Worm (Caenorhabditis elegans): ENCODE measurements around the gene lect-2.

Gene lect-2

ce11 chrII:5829940-5830424 is 39.5 kb downstream of the lect-2 start, which contains the start of gene col-74:
Gene col-74, plus strand, starts transcription at chrII:5830374.
- TF ChIP-seq mec-3 (tag; optimal IDR thresholded peaks at IDR 0.05; ENCODE audit: borderline replicate concordance), result no peak
- TF ChIP-seq lim-6 (tag; optimal IDR thresholded peaks at IDR 0.05), result no peak
- TF ChIP-seq eyg-1 (tag; optimal IDR thresholded peaks at IDR 0.05), result no peak

DNA sequence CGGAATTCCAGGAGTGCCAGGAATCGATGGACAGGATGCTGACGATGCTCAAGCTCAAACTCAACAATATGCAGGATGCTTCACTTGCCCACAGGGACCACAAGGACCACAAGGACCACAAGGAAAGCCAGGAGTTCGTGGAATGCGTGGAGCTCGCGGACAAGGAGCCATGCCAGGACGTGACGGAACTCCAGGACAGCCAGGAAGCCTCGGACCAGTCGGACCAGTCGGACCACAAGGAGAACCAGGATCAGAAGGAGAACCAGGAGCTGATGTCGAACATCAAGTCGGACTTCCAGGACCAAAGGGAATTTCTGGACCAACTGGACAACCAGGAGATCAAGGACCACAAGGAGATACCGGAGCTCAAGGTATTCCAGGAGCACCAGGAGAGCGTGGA is 40.9 kb downstream of the lect-2 start:
- no peak for TF ChIP-seq nhr-11 (tag; optimal IDR thresholded peaks at IDR 0.05)

ce11 chrII:5833136-5833535 is 42.6 kb downstream of the lect-2 start, which contains the start of gene gtap-1:
Gene gtap-1, minus strand, starts transcription at chrII:5833236.
- TF ChIP-seq nhr-232 (tag; optimal IDR thresholded peaks at IDR 0.05), result no peak
- no peak for TF ChIP-seq eyg-1 (tag; optimal IDR thresholded peaks at IDR 0.05)
- TF ChIP-seq pat-9 (tag; optimal IDR thresholded peaks at IDR 0.05), result no peak
- no peak for TF ChIP-seq ceh-14 (tag; optimal IDR thresholded peaks at IDR 0.05)
- no peak for TF ChIP-seq gmeb-2 (tag; optimal IDR thresholded peaks at IDR 0.05)
- TF ChIP-seq pag-3 (tag; optimal IDR thresholded peaks at IDR 0.05; ENCODE audit: borderline replicate concordance), result no peak
- TF ChIP-seq ama-1 (optimal IDR thresholded peaks at IDR 0.05), result no peak
- no peak for TF ChIP-seq pha-2 (tag; optimal IDR thresholded peaks at IDR 0.05)
- no peak for TF ChIP-seq ceh-18 (tag; optimal IDR thresholded peaks at IDR 0.05)
- no peak for TF ChIP-seq T23F11.4 (GFP tag; optimal IDR thresholded peaks at IDR 0.05)

DNA sequence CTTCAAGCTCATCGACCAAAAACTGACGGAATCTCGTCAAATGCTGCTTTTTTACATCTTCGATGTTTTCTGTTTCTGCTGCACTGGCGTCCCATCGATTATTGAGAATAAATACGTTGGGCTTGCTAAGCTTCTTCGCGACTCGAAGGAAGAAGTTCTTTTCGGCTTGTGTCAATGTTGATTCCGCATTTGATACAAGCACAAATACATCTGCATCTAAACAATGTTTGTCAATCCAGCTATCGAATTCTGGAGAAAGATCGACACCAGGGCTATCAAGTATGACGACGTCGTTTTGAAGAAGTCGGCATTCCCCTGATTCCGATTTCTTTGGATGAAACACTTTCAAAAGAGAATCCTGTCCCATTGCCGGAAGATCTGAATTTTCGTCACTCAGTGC is 44.6 kb downstream of the lect-2 start:
- no peak for TF ChIP-seq npax-4 (tag; optimal IDR thresholded peaks at IDR 0.05)
- no peak for TF ChIP-seq ztf-16 (tag; optimal IDR thresholded peaks at IDR 0.05)
- TF ChIP-seq nhr-232 (tag; optimal IDR thresholded peaks at IDR 0.05), result no peak

DNA sequence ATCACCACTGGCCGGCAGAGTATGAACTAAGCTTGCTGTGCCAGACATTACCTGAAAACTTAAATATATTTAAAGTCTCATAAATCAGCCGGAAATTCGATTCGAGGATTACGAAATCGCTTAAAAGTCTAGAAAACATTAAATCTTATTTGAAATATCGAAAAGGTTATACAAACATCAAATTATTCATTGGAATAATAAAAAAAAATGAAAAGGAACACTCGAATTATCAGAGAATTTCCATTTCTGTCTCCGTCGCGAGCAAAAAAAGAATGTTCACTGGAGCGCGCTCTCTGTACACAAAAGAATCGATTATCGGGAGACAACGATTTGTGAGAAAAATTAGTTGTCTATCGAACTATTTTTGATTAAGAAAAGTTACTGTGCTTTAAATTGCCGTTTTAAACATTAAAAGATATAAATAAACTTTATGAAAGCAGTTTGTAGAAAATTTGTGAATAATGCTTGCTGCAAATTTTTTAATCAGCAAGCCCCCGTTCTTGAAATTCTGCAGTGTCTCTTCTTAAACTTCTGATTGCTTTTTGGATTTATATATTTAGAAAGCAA is 45.7 kb downstream of the lect-2 start, which contains the start of gene fzo-1:
Gene fzo-1 (minus strand): TSS at position 51 of the 567 bp plus-strand sequence.
- no peak for TF ChIP-seq dve-1 (tag; optimal IDR thresholded peaks at IDR 0.05)
- no peak for TF ChIP-seq C38D4.7 (GFP tag; optimal IDR thresholded peaks at IDR 0.05)
- TF ChIP-seq ama-1 (optimal IDR thresholded peaks at IDR 0.05), result no peak
- TF ChIP-seq tbx-7 (tag; optimal IDR thresholded peaks at IDR 0.05), result peak; percentile 97
- TF ChIP-seq eyg-1 (tag; optimal IDR thresholded peaks at IDR 0.05), result peak; percentile 67
- TF ChIP-seq pha-2 (tag; optimal IDR thresholded peaks at IDR 0.05), result peak; percentile 54
- peak; percentile 35 for TF ChIP-seq ceh-24 (tag; optimal IDR thresholded peaks at IDR 0.05)
- TF ChIP-seq fkh-6 (tag; optimal IDR thresholded peaks at IDR 0.05), result peak; percentile 60
- no peak for TF ChIP-seq unc-3 (GFP tag; conservative IDR thresholded peaks at IDR 0.05)
- peak; percentile 74 for TF ChIP-seq unc-3 (tag; optimal IDR thresholded peaks at IDR 0.05)
- peak; percentile 86 for TF ChIP-seq lim-6 (tag; optimal IDR thresholded peaks at IDR 0.05)
- no peak for TF ChIP-seq ceh-22 (tag; optimal IDR thresholded peaks at IDR 0.05)
- peak; percentile 49 for TF ChIP-seq pax-1 (tag; optimal IDR thresholded peaks at IDR 0.05)
- TF ChIP-seq elt-2 (tag; optimal IDR thresholded peaks at IDR 0.05), result peak; percentile 97
- TF ChIP-seq sdc-2 (tag; optimal IDR thresholded peaks at IDR 0.05), result peak; percentile 68
- TF ChIP-seq sox-2 (GFP tag; IDR thresholded peaks at IDR 0.05), result no peak
- TF ChIP-seq pqm-1 (tag; optimal IDR thresholded peaks at IDR 0.05), result peak; percentile 74
- TF ChIP-seq hlh-8 (tag; optimal IDR thresholded peaks at IDR 0.05), result peak; percentile 92
- TF ChIP-seq pag-3 (tag; optimal IDR thresholded peaks at IDR 0.05; ENCODE audit: borderline replicate concordance), result peak; percentile 75
- TF ChIP-seq fax-1 (tag; optimal IDR thresholded peaks at IDR 0.05), result peak; percentile 90
- no peak for TF ChIP-seq hlh-6 (tag; optimal IDR thresholded peaks at IDR 0.05)
- peak; percentile 68 for TF ChIP-seq ztf-16 (tag; optimal IDR thresholded peaks at IDR 0.05)
- peak; percentile 15 for TF ChIP-seq unc-86 (tag; optimal IDR thresholded peaks at IDR 0.05)
- no peak for TF ChIP-seq ceh-9 (tag; optimal IDR thresholded peaks at IDR 0.05)
- TF ChIP-seq elt-4 (tag; optimal IDR thresholded peaks at IDR 0.05), result no peak
- TF ChIP-seq F13H6.1 (tag; optimal IDR thresholded peaks at IDR 0.05), result peak; percentile 80
- peak; percentile 97 for TF ChIP-seq ceh-2 (tag; optimal IDR thresholded peaks at IDR 0.05)
- TF ChIP-seq gmeb-2 (tag; optimal IDR thresholded peaks at IDR 0.05), result peak; percentile 42
- peak; percentile 91 for TF ChIP-seq ref-2 (tag; optimal IDR thresholded peaks at IDR 0.05)
- TF ChIP-seq K09A11.1 (tag; optimal IDR thresholded peaks at IDR 0.05; ENCODE audit: insufficient read depth), result no peak
- TF ChIP-seq pha-4 (tag; optimal IDR thresholded peaks at IDR 0.05), result no peak
- peak; percentile 90 for TF ChIP-seq C08G9.2 (tag; optimal IDR thresholded peaks at IDR 0.05)
- peak; percentile 92 for TF ChIP-seq ets-4 (tag; optimal IDR thresholded peaks at IDR 0.05)
- peak; percentile 95 for TF ChIP-seq tbx-2 (tag; optimal IDR thresholded peaks at IDR 0.05)
- TF ChIP-seq K02D7.2 (tag; optimal IDR thresholded peaks at IDR 0.05), result no peak
- TF ChIP-seq ceh-14 (tag; optimal IDR thresholded peaks at IDR 0.05), result peak; percentile 88
- peak; percentile 16 for TF ChIP-seq syd-9 (tag; optimal IDR thresholded peaks at IDR 0.05)

All from whole organism, late embryonic.